Worm (Caenorhabditis elegans): ENCODE data around the gene T07D3.2.

DNA sequence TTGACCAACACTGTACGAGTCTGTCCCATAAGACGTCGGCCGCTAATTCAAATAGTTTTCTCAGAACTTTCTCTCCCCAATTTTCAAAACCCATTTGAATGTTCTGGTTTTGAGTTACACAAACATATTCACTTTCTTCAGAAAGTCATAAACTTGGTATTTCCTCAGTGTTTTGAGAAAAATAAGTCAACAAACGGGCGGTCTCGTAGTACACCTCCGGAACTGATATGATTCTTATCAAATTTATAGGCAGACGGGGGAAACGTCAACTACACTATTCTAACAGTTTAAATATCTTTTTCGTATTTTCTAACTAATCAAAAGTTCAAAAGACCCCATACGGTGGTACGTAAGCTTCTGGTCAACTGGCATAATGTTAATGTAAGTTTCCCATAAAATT lies 17.5 kb upstream of the T07D3.2 start:
- TF ChIP-seq sma-9 (GFP tag; optimal IDR thresholded peaks at IDR 0.05), result no peak
- no peak for TF ChIP-seq sma-9 (tag; optimal IDR thresholded peaks at IDR 0.05)
- TF ChIP-seq unc-39 (tag; optimal IDR thresholded peaks at IDR 0.05), result no peak
- no peak for TF ChIP-seq ceh-82 (tag; optimal IDR thresholded peaks at IDR 0.05)
- TF ChIP-seq ztf-11 (tag; optimal IDR thresholded peaks at IDR 0.05), result no peak

Data from whole organism, L2 larva.